Worm (Caenorhabditis elegans): Measurements from ENCODE around the gene erh-2.

ce11 chrIII:4584068-4584566 lies 8.9 kb upstream of the erh-2 start, which contains the start of gene F35G12.5:
- TF ChIP-seq ztf-11 (tag; optimal IDR thresholded peaks at IDR 0.05) = no peak
- TF ChIP-seq mep-1 (tag; optimal IDR thresholded peaks at IDR 0.05) = no peak
- TF ChIP-seq ceh-43 (GFP tag; optimal IDR thresholded peaks at IDR 0.05) = no peak
- no peak for TF ChIP-seq ces-1 (GFP tag; optimal IDR thresholded peaks at IDR 0.05)
- no peak for TF ChIP-seq unc-120 (tag; optimal IDR thresholded peaks at IDR 0.05; ENCODE audit: poor library complexity, severe bottlenecking)
- no peak for TF ChIP-seq nhr-12 (tag; optimal IDR thresholded peaks at IDR 0.05)
- no peak for TF ChIP-seq blmp-1 (tag; optimal IDR thresholded peaks at IDR 0.05)
- TF ChIP-seq elt-1 (tag; optimal IDR thresholded peaks at IDR 0.05; ENCODE audit: borderline replicate concordance, insufficient read depth) = no peak
- no peak for TF ChIP-seq nhr-237 (tag; optimal IDR thresholded peaks at IDR 0.05)
- TF ChIP-seq ceh-39 (tag; optimal IDR thresholded peaks at IDR 0.05) = no peak
- TF ChIP-seq M03D4.4 (tag; optimal IDR thresholded peaks at IDR 0.05) = no peak
- TF ChIP-seq flh-1 (GFP tag; optimal IDR thresholded peaks at IDR 0.05) = no peak
- TF ChIP-seq unc-62 (GFP tag; optimal IDR thresholded peaks at IDR 0.05) = no peak
- TF ChIP-seq lin-32 (GFP tag; optimal IDR thresholded peaks at IDR 0.05) = no peak

Measured in whole organism, mixed stage, embryonic.